Worm (Caenorhabditis elegans): ENCODE results near the gene mnk-1.

The mnk-1 gene

ce11 chrII:10563368-10563767 is 8.5 kb upstream of the mnk-1 start, which contains the start of gene cdc-48.1:
cdc-48.1 (minus strand) TSS chrII:10563407.
- peak; percentile 98 for TF ChIP-seq ama-1 (optimal IDR thresholded peaks at IDR 0.05)
- TF ChIP-seq mep-1 (tag; optimal IDR thresholded peaks at IDR 0.05), result peak; percentile 100
- peak; percentile 100 for TF ChIP-seq dpl-1 (GFP tag; optimal IDR thresholded peaks at IDR 0.05)
- peak; percentile 100 for TF ChIP-seq lin-15B (tag; optimal IDR thresholded peaks at IDR 0.05)
- TF ChIP-seq hlh-17 (GFP tag; optimal IDR thresholded peaks at IDR 0.05; ENCODE audit: borderline replicate concordance), result no peak
- TF ChIP-seq nhr-77 (tag; optimal IDR thresholded peaks at IDR 0.05), result peak; percentile 100
- peak; percentile 91 for TF ChIP-seq ceh-63 (GFP tag; optimal IDR thresholded peaks at IDR 0.05)
- TF ChIP-seq sup-37 (GFP tag; optimal IDR thresholded peaks at IDR 0.05), result peak; percentile 99
- peak; percentile 91 for TF ChIP-seq pag-3 (tag; optimal IDR thresholded peaks at IDR 0.05; ENCODE audit: borderline replicate concordance, insufficient read depth)
- peak; percentile 93 for TF ChIP-seq fkh-4 (tag; optimal IDR thresholded peaks at IDR 0.05; ENCODE audit: borderline replicate concordance)
- peak; percentile 99 for TF ChIP-seq ceh-8 (GFP tag; optimal IDR thresholded peaks at IDR 0.05)
- TF ChIP-seq zip-4 (GFP tag; optimal IDR thresholded peaks at IDR 0.05), result peak; percentile 96
- peak; percentile 90 to 100 for TF ChIP-seq egl-27 (tag; optimal IDR thresholded peaks at IDR 0.05)
- TF ChIP-seq pqm-1 (tag; optimal IDR thresholded peaks at IDR 0.05), result peak; percentile 83
- peak; percentile 94 for TF ChIP-seq C34B4.2 (tag; optimal IDR thresholded peaks at IDR 0.05)
- TF ChIP-seq sox-4 (tag; optimal IDR thresholded peaks at IDR 0.05), result peak; percentile 98
- TF ChIP-seq vab-15 (tag; optimal IDR thresholded peaks at IDR 0.05), result peak; percentile 100
- TF ChIP-seq aha-1 (tag; optimal IDR thresholded peaks at IDR 0.05), result peak; percentile 97
- peak; percentile 100 for TF ChIP-seq nhr-237 (tag; optimal IDR thresholded peaks at IDR 0.05)
- TF ChIP-seq efl-1 (optimal IDR thresholded peaks at IDR 0.05), result peak; percentile 100
- peak; percentile 100 for TF ChIP-seq efl-1 (GFP tag; optimal IDR thresholded peaks at IDR 0.05 in 1 of 2)
- peak; percentile 72 for TF ChIP-seq nhr-12 (tag; optimal IDR thresholded peaks at IDR 0.05)
- TF ChIP-seq nhr-84 (tag; optimal IDR thresholded peaks at IDR 0.05), result peak; percentile 98
- TF ChIP-seq rnt-1 (tag; optimal IDR thresholded peaks at IDR 0.05), result peak; percentile 100
- peak; percentile 100 for TF ChIP-seq nhr-19 (GFP tag; conservative IDR thresholded peaks at IDR 0.05)
- peak; percentile 100 for TF ChIP-seq swsn-7 (tag; optimal IDR thresholded peaks at IDR 0.05)
- TF ChIP-seq zag-1 (tag; optimal IDR thresholded peaks at IDR 0.05), result peak; percentile 100
- peak; percentile 100 for TF ChIP-seq snu-23 (GFP tag; optimal IDR thresholded peaks at IDR 0.05)
- no peak for TF ChIP-seq alr-1 (tag; optimal IDR thresholded peaks at IDR 0.05; ENCODE audit: borderline replicate concordance)
- TF ChIP-seq hlh-4 (tag; optimal IDR thresholded peaks at IDR 0.05), result peak; percentile 64
- TF ChIP-seq lin-39 (tag; optimal IDR thresholded peaks at IDR 0.05), result peak; percentile 100
- TF ChIP-seq lsy-2 (tag; optimal IDR thresholded peaks at IDR 0.05), result peak; percentile 98 to 99
- peak; percentile 100 for TF ChIP-seq egl-13 (tag; optimal IDR thresholded peaks at IDR 0.05)
- peak; percentile 99 for TF ChIP-seq unc-30 (tag; optimal IDR thresholded peaks at IDR 0.05)
- peak; percentile 99 for TF ChIP-seq hpl-2 (GFP tag; optimal IDR thresholded peaks at IDR 0.05)
- peak in 1 of 2 experiments; percentile 98 for TF ChIP-seq ztf-11 (tag; optimal IDR thresholded peaks at IDR 0.05)
- peak; percentile 100 for TF ChIP-seq fos-1 (tag; optimal IDR thresholded peaks at IDR 0.05)
- peak; percentile 24 for TF ChIP-seq Y116A8C.19 (tag; optimal IDR thresholded peaks at IDR 0.05; ENCODE audit: borderline replicate concordance)
- peak; percentile 77 for TF ChIP-seq nhr-28 (tag; optimal IDR thresholded peaks at IDR 0.05)
- peak; percentile 100 for TF ChIP-seq unc-130 (tag; optimal IDR thresholded peaks at IDR 0.05)
- peak; percentile 98 for TF ChIP-seq lir-3 (tag; optimal IDR thresholded peaks at IDR 0.05; ENCODE audit: poor library complexity)
- TF ChIP-seq xbp-1 (tag; optimal IDR thresholded peaks at IDR 0.05), result peak; percentile 100
- peak; percentile 95 for TF ChIP-seq snpc-4 (tag; optimal IDR thresholded peaks at IDR 0.05)
- TF ChIP-seq fkh-8 (tag; optimal IDR thresholded peaks at IDR 0.05), result peak; percentile 100
- peak; percentile 99 for TF ChIP-seq ceh-88 (GFP tag; IDR thresholded peaks at IDR 0.05)
- peak; percentile 100 for TF ChIP-seq lin-13 (GFP tag; optimal IDR thresholded peaks at IDR 0.05)
- TF ChIP-seq mef-2 (tag; optimal IDR thresholded peaks at IDR 0.05), result peak; percentile 98
- peak; percentile 100 for TF ChIP-seq nhr-20 (tag; optimal IDR thresholded peaks at IDR 0.05)
- peak; percentile 99 for TF ChIP-seq mab-9 (GFP tag; IDR thresholded peaks at IDR 0.05)
- peak; percentile 100 for TF ChIP-seq ceh-82 (tag; optimal IDR thresholded peaks at IDR 0.05)
- TF ChIP-seq lin-35 (GFP tag; optimal IDR thresholded peaks at IDR 0.05), result peak; percentile 100
- TF ChIP-seq isw-1 (GFP tag; IDR thresholded peaks at IDR 0.05), result peak; percentile 100
